Fruit fly (Drosophila melanogaster): Measurements from ENCODE around the gene Gr22f.

dm6 chr2L:1732189-1732588 lies 24.1 kb downstream of the Gr22f start, which contains the start of the genes CG17652 and CG17646:
- peak; percentile 65 for TF ChIP-seq pzg (GFP tag; optimal IDR thresholded peaks at IDR 0.05)
- TF ChIP-seq CG6683 (GFP tag; optimal IDR thresholded peaks at IDR 0.05) = no peak
- no peak for TF ChIP-seq lilli (GFP tag; optimal IDR thresholded peaks at IDR 0.05)
- no peak for TF ChIP-seq CG2889 (GFP tag; IDR thresholded peaks at IDR 0.05)
